Worm (Caenorhabditis elegans): ENCODE data around the gene ldh-1.

Gene ldh-1

DNA sequence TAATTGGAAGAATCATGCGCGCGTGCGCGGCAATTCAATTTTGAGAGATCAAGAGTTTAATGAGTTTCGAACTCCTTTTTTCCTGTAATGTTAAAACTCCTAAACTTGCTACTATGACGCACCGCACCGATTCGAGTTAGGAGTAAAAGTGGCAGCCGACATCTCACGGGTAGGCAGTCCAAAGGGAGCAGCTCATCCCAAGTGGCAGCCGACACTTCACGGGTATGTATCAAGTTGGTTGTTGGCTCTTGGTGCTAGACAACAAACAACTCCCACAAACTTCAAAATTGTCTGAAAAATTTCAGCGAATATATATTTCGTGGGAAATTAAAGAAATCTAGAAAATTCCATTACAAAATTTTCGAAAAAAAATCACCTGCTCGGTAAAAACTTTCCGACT is 29.2 kb downstream of the ldh-1 start:
- TF ChIP-seq him-1 (tag; optimal IDR thresholded peaks at IDR 0.05), result no peak
- no peak for TF ChIP-seq W03F9.2 (tag; optimal IDR thresholded peaks at IDR 0.05)
- no peak for TF ChIP-seq dao-5 (tag; optimal IDR thresholded peaks at IDR 0.05)

DNA sequence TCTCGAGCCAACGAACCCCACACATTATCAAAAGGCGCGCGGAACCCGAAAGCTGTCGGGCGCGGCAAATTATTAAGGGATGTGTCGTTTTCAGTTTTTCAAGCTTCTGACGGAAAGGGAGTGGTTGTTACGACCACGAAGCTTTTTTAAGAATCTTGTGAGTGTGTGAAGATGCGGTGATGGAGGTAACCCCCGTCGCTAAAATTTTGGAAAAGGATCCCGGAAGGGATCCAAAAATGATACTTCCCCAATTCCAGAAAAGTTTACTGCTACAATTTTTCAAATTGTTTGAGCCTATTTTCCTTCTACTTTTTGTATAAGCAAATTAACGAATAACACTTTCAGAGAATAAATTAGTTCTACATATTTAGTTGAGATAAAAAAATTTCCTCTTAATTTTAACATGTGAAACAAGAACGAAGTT is 32.7 kb downstream of the ldh-1 start:
- peak; percentile 13 for TF ChIP-seq him-1 (tag; optimal IDR thresholded peaks at IDR 0.05)
- peak; percentile 87 for TF ChIP-seq W03F9.2 (tag; optimal IDR thresholded peaks at IDR 0.05)
- TF ChIP-seq dao-5 (tag; optimal IDR thresholded peaks at IDR 0.05), result no peak

ce11 chrII:11759277-11759676 is 35.3 kb downstream of the ldh-1 start, which contains the start of the genes F44E5.4 and F44E5.5:
Gene F44E5.4, minus strand, starts transcription at chrII:11759311.
Gene F44E5.5, plus strand, starts transcription at chrII:11759662.
- TF ChIP-seq him-1 (tag; optimal IDR thresholded peaks at IDR 0.05), result peak; percentile 35

- TF ChIP-seq dao-5 (tag; optimal IDR thresholded peaks at IDR 0.05) (no peak), W03F9.2 (tag; optimal IDR thresholded peaks at IDR 0.05) (peak; percentile 92)
Observed at ce11 chrII:11761806-11762512, 38.0 kb downstream of the ldh-1 start.

- TF ChIP-seq dao-5 (tag; optimal IDR thresholded peaks at IDR 0.05) (no peak), him-1 (tag; optimal IDR thresholded peaks at IDR 0.05) (no peak), W03F9.2 (tag; optimal IDR thresholded peaks at IDR 0.05) (no peak)
Observed at ce11 chrII:11765506-11766152, 41.6 kb downstream of the ldh-1 start.

DNA sequence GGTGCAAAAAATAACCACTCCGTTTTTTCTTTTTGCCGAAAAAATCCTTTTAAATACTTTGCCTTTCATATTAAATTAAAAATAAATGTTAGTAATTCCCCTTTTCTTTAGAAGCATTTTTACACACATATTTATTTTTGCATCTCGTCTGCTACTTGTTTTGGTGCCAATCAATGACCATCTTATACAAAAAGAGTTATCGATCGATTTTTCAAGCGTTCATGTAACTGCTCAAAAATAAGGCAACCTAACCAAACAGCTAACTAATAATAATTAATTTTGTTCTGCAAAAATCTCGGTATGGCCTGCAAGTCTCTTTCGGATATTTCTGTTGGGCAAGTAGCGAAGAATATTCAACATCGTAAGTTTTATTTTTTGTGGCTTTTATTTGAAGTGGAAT is 42.5 kb downstream of the ldh-1 start, which contains the start of gene F44E5.2:
TSS of gene F44E5.2 (plus strand) at position 301 of the 400 bp plus-strand sequence.
- TF ChIP-seq W03F9.2 (tag; optimal IDR thresholded peaks at IDR 0.05) (no peak), dao-5 (tag; optimal IDR thresholded peaks at IDR 0.05) (no peak), him-1 (tag; optimal IDR thresholded peaks at IDR 0.05) (no peak)

DNA sequence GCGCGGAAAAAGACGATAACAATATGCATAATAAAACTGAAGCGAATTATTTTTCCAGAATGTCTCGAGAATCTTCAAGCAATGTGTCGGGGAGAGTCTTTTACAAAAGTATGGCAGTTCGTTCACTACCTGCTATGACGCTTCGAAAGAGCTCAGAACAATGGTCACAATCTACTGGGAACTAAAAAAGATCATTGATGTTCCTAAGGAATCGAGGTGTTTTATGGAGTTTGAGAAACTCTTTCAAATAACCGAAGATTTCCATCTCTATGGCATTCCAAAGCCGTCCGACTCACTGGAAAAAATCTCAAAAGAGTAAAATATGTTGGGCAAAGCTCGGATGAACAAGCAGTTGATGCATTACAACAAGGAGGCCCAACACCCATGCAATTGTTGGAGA is 48.4 kb downstream of the ldh-1 start, which contains the start of gene F44E5.15:
TSS of gene F44E5.15 (plus strand) at position 301 of the 400 bp plus-strand sequence.
- TF ChIP-seq dao-5 (tag; optimal IDR thresholded peaks at IDR 0.05), result no peak
- TF ChIP-seq him-1 (tag; optimal IDR thresholded peaks at IDR 0.05), result no peak
- no peak for TF ChIP-seq W03F9.2 (tag; optimal IDR thresholded peaks at IDR 0.05)

DNA sequence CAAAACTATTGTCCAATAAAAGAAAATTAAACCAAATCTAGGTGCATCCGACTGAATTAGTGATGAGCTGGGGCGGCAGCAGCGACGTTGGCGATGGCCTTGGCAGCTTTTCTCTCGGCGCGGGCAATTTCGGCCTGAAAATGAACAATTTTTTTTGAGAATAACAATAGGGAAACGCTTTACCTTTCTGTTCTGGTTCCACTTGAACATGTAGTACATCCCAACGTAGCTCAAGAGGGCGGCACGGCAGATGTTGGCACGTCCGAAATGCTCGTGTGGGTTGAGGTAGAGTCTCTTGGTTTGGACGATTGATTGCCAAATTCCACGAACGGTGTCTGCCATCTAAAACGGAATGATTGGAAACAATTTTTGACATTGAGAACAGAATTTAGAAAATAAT is 50.2 kb downstream of the ldh-1 start, which contains the start of gene F44E5.1:
TSS of gene F44E5.1 (minus strand) at position 342 of the 400 bp plus-strand sequence.
- TF ChIP-seq dao-5 (tag; optimal IDR thresholded peaks at IDR 0.05) (no peak), W03F9.2 (tag; optimal IDR thresholded peaks at IDR 0.05) (no peak), him-1 (tag; optimal IDR thresholded peaks at IDR 0.05) (no peak)

Data from whole organism, L4/young adult.